Worm (Caenorhabditis elegans): ENCODE data around the gene F55A11.4.
A peak's percentile ranks its signal among the peaks of the same experiment; 100 is the strongest.

The F55A11.4 gene

DNA sequence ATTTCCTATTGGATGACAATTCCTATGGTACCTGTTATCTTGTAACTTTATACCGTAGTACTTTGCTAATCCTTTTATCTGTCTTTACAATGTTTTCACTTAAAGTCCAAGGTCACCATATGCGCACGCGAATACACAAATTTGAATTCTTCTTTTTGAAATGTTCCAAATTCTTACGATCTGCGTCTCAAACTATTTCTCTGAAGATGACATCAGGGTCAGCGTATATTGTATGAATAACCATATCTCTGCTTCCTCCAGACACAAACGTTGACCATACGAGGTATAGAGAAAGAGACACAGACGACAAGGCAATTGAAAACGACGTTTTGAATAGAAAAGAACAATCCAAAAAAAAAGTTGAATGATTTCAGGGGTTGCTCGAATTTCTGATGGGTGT is 3.7 kb downstream of the F55A11.4 start (continued):
- TF ChIP-seq ceh-82 (tag; optimal IDR thresholded peaks at IDR 0.05) = no peak
- TF ChIP-seq aha-1 (tag; optimal IDR thresholded peaks at IDR 0.05) = no peak
- no peak for TF ChIP-seq lin-13 (GFP tag; optimal IDR thresholded peaks at IDR 0.05)
- TF ChIP-seq ztf-4 (tag; optimal IDR thresholded peaks at IDR 0.05) = no peak
- peak; percentile 68 for TF ChIP-seq nhr-85 (tag)
- TF ChIP-seq efl-3 (GFP tag; optimal IDR thresholded peaks at IDR 0.05) = no peak
- TF ChIP-seq nhr-77 (tag; optimal IDR thresholded peaks at IDR 0.05) = no peak
- TF ChIP-seq hlh-4 (tag; optimal IDR thresholded peaks at IDR 0.05) = no peak
- no peak for TF ChIP-seq lir-3 (tag; optimal IDR thresholded peaks at IDR 0.05; ENCODE audit: poor library complexity)
- no peak for TF ChIP-seq xbp-1 (tag; optimal IDR thresholded peaks at IDR 0.05)
- no peak for TF ChIP-seq fkh-8 (tag; optimal IDR thresholded peaks at IDR 0.05)
- TF ChIP-seq snu-23 (GFP tag; optimal IDR thresholded peaks at IDR 0.05) = no peak
- no peak for TF ChIP-seq unc-62 (GFP tag; optimal IDR thresholded peaks at IDR 0.05)
- no peak for TF ChIP-seq zip-4 (GFP tag; optimal IDR thresholded peaks at IDR 0.05)
- TF ChIP-seq ceh-63 (GFP tag; optimal IDR thresholded peaks at IDR 0.05) = no peak
- TF ChIP-seq nhr-84 (tag; optimal IDR thresholded peaks at IDR 0.05) = no peak
- peak in 1 of 6 experiments; percentile 13 for TF ChIP-seq elt-3 (tag; optimal IDR thresholded peaks at IDR 0.05)

DNA sequence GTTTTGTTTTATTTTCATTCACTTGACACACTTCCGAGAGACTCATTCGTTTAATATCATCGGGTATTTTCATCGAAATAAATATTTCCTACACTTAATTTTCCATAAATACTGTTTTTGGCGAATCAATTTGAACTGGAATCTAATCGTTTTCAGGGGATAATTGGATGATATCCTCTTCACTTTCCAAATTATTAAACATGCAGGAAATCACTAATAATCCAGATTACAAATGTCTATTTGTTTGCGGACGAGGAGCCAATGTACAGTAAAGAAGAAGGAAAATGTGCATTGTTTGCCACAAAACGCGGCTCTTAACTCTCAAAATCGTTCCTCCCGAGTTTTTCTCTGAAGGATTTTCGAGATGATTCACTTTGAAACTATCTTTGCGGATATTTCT is 6.3 kb downstream of the F55A11.4 start, which contains the start of gene F55A11.6:
F55A11.6 (plus strand) TSS at position 301 of the 400 bp plus-strand sequence.
- TF ChIP-seq zag-1 (tag; optimal IDR thresholded peaks at IDR 0.05) = no peak
- no peak for TF ChIP-seq fos-1 (tag; optimal IDR thresholded peaks at IDR 0.05)
- TF ChIP-seq aly-2 (tag; optimal IDR thresholded peaks at IDR 0.05) = no peak
- no peak for TF ChIP-seq jun-1 (tag; optimal IDR thresholded peaks at IDR 0.05)
- TF ChIP-seq swsn-7 (tag; optimal IDR thresholded peaks at IDR 0.05) = no peak
- no peak for TF ChIP-seq ztf-4 (tag; optimal IDR thresholded peaks at IDR 0.05)
- TF ChIP-seq Y116A8C.19 (tag; optimal IDR thresholded peaks at IDR 0.05; ENCODE audit: borderline replicate concordance) = no peak
- no peak for TF ChIP-seq snu-23 (GFP tag; optimal IDR thresholded peaks at IDR 0.05)
- TF ChIP-seq C04F5.9 (tag; optimal IDR thresholded peaks at IDR 0.05) = no peak
- TF ChIP-seq skn-1 (tag; optimal IDR thresholded peaks at IDR 0.05) = no peak
- TF ChIP-seq sox-4 (tag; optimal IDR thresholded peaks at IDR 0.05) = no peak
- no peak for TF ChIP-seq C34B4.2 (tag; optimal IDR thresholded peaks at IDR 0.05)
- TF ChIP-seq ets-5 (GFP tag; IDR thresholded peaks at IDR 0.05) = no peak

DNA sequence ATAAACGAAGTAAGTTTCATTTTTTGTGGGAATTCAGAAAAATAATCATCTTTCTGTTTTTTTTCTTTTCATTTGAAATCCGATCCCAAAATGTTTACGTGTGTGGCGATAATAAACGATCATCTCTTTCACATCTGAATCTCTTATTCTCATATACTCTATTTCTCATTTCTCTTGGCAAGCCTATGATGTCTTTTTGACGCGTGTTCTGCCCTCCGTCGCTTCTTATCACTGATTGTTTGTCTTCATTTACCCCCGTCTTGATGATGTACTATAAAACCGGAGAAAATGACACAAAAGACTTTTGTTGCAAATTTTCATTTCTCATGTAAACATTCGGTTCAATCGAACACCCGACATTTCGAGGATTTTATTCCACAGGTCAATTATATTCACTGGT is 7.6 kb downstream of the F55A11.4 start:
- TF ChIP-seq lsy-2 (tag; optimal IDR thresholded peaks at IDR 0.05) = peak in 1 of 2 experiments; percentile 37
- peak in 1 of 2 experiments; percentile 18 for TF ChIP-seq lin-35 (GFP tag; optimal IDR thresholded peaks at IDR 0.05)
- no peak for TF ChIP-seq C16A3.4 (tag; optimal IDR thresholded peaks at IDR 0.05)
- no peak for TF ChIP-seq vab-15 (tag; optimal IDR thresholded peaks at IDR 0.05)
- no peak for TF ChIP-seq fkh-4 (tag; optimal IDR thresholded peaks at IDR 0.05; ENCODE audit: borderline replicate concordance)
- no peak for TF ChIP-seq fkh-8 (tag; optimal IDR thresholded peaks at IDR 0.05)
- peak in 5 of 6 experiments; percentile 5 to 57 (median 11) for TF ChIP-seq elt-3 (tag; optimal IDR thresholded peaks at IDR 0.05)
- TF ChIP-seq lin-14 (GFP tag; optimal IDR thresholded peaks at IDR 0.05) = peak; percentile 81
- TF ChIP-seq blmp-1 (tag; optimal IDR thresholded peaks at IDR 0.05) = peak; percentile 69
- peak; percentile 20 for TF ChIP-seq mep-1 (tag; optimal IDR thresholded peaks at IDR 0.05)
- TF ChIP-seq xbp-1 (tag; optimal IDR thresholded peaks at IDR 0.05) = no peak
- no peak for TF ChIP-seq C04F5.9 (tag; optimal IDR thresholded peaks at IDR 0.05)
- TF ChIP-seq nhr-85 (tag) = peak; percentile 77
- no peak for TF ChIP-seq lir-3 (tag; optimal IDR thresholded peaks at IDR 0.05; ENCODE audit: poor library complexity)
- TF ChIP-seq nhr-71 (tag; optimal IDR thresholded peaks at IDR 0.05) = peak; percentile 48
- TF ChIP-seq elt-2 (tag; optimal IDR thresholded peaks at IDR 0.05) = no peak
- no peak for TF ChIP-seq zip-4 (GFP tag; optimal IDR thresholded peaks at IDR 0.05)
- TF ChIP-seq pag-3 (tag; optimal IDR thresholded peaks at IDR 0.05; ENCODE audit: borderline replicate concordance, insufficient read depth) = peak; percentile 92
- peak; percentile 54 for TF ChIP-seq nhr-20 (tag; optimal IDR thresholded peaks at IDR 0.05)
- peak in 1 of 2 experiments; percentile 26 for TF ChIP-seq mdl-1 (tag; optimal IDR thresholded peaks at IDR 0.05)
- 0 out of 2 replicates have a peak, but pooled peaks have one; percentile 12 for TF ChIP-seq nhr-19 (GFP tag; conservative IDR thresholded peaks at IDR 0.05)
- TF ChIP-seq ceh-88 (GFP tag; IDR thresholded peaks at IDR 0.05) = no peak
- TF ChIP-seq snu-23 (GFP tag; optimal IDR thresholded peaks at IDR 0.05) = peak; percentile 45

Measured in whole organism, L1 larva.